Worm (Caenorhabditis elegans) whole organism, L1 larva: ENCODE results near the gene K03H1.13.

Experiments used
- aha-1 ChIP-seq: fragments of 150-350 bp; optimal IDR thresholded peaks from 2 replicates; lab custom pipeline; 2014; ENCODE audit warnings: missing biosample characterization, missing genetic modification characterization
- alr-1 ChIP-seq: fragments of 200-800 bp; sonication (Bioruptor generic); optimal IDR thresholded peaks from 2 replicates; lab custom pipeline; 2018; ENCODE audit warnings: borderline replicate concordance, mild to moderate bottlenecking, missing genetic modification characterization, missing compliant biosample characterization
- ces-1 ChIP-seq: fragments of 150-350 bp; optimal IDR thresholded peaks from 2 replicates; lab custom pipeline; 2014; ENCODE audit warnings: missing biosample characterization, missing genetic modification reagents, missing genetic modification characterization
- hlh-17 ChIP-seq: fragments of 200-800 bp; sonication (Bioruptor generic); optimal IDR thresholded peaks from 2 replicates; lab custom pipeline; 2018; ENCODE audit warnings: missing genetic modification characterization, mild to moderate bottlenecking, missing compliant biosample characterization, moderate library complexity, borderline replicate concordance
- mdl-1 ChIP-seq, 2 experiments: fragments of 150-350 bp; optimal IDR thresholded peaks; 2 replicates each; lab custom pipeline; 2014 to 2017; ENCODE audit warnings: missing biosample characterization in 2 of 2, missing genetic modification characterization in 2 of 2, inconsistent platforms in 1 of 2
- nhr-11 ChIP-seq: fragments of 150-350 bp; optimal IDR thresholded peaks from 2 replicates; lab custom pipeline; 2014; ENCODE audit warnings: missing biosample characterization, missing genetic modification characterization
- nhr-237 ChIP-seq: fragments of 150-350 bp; optimal IDR thresholded peaks from 2 replicates; lab custom pipeline; 2014; ENCODE audit warnings: missing biosample characterization, missing genetic modification characterization
- pqm-1 ChIP-seq: sonication (generic microtip); optimal IDR thresholded peaks from 3 replicates; lab custom pipeline; 2017; ENCODE audit warnings: missing biosample characterization, missing genetic modification characterization
- unc-62 ChIP-seq: fragments of 150-350 bp; optimal IDR thresholded peaks from 2 replicates; lab custom pipeline; 2014; ENCODE audit warnings: missing biosample characterization, missing genetic modification reagents, missing genetic modification characterization
- zag-1 ChIP-seq: fragments of 150-350 bp; optimal IDR thresholded peaks from 2 replicates; lab custom pipeline; 2014; ENCODE audit warnings: missing biosample characterization, missing genetic modification characterization

- TF ChIP-seq nhr-237 (no peak), mdl-1 (tag; optimal IDR thresholded peaks at IDR 0.05; lab: Kevin White, UChicago) (no peak), pqm-1 (tag; lab: Kevin White, UChicago) (no peak), hlh-17 (GFP tag; lab: Kevin White, UChicago) (no peak), zag-1 (no peak), aha-1 (tag; lab: Kevin White, UChicago) (no peak), ces-1 (GFP tag; lab: Kevin White, UChicago) (no peak), unc-62 (GFP tag; lab: Kevin White, UChicago) (no peak), alr-1 (tag; lab: Kevin White, UChicago) (no peak), nhr-11 (tag; lab: Kevin White, UChicago) (no peak)
Measured at ce11 chrIII:9912998-9913397, 37.1 kb downstream of the K03H1.13 start.
